Fruit fly (Drosophila melanogaster) whole organism: ENCODE results near the gene ATPsyngamma.

ENCODE experiments used
- Dll ChIP-seq: fragments of >200 bp; optimal IDR thresholded peaks from 2 replicates; lab custom pipeline; 2017
- EcR ChIP-seq, 2 experiments: fragments of >200 bp; optimal IDR thresholded peaks; 2 replicates each; lab custom pipeline; 2017; ENCODE audit warnings: missing biosample characterization in 2 of 2, missing genetic modification characterization in 2 of 2, missing genetic modification reagents in 2 of 2
- pan ChIP-seq: fragments of >200 bp; optimal IDR thresholded peaks from 2 replicates; lab custom pipeline; 2017
- psq ChIP-seq: fragments of >200 bp; optimal IDR thresholded peaks from 2 replicates; lab custom pipeline; 2017
- usp ChIP-seq: fragments of >200 bp; optimal IDR thresholded peaks from 2 replicates; lab custom pipeline; 2017; ENCODE audit warnings: missing biosample characterization, missing genetic modification characterization, mixed read lengths

DNA sequence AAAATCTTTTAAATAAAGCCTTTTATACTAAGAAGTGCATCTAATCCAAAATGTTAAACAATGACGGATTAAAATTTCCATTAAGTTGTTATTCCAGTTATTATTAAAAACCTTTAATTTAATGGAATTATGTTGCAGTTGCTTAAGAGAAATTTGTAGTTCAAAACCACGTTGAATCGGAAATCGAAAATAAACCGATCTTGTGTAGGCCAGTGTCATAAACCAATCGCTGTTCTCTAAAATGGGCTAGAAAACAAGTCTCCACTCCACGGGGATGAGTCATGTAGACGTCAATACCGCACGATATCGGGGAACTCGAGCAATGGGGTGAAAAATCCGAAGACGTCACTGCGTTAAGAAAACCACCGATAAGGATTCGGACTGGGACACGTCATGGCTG, 12.6 kb upstream of the ATPsyngamma start:
- TF ChIP-seq psq (lab: Kevin White, UChicago) (no peak), EcR (GFP tag; optimal IDR thresholded peaks at IDR 0.05; lab: Kevin White, UChicago) (no peak), pan (no peak), Dll (lab: Kevin White, UChicago) (no peak), usp (GFP tag; lab: Kevin White, UChicago) (no peak)
